Worm (Caenorhabditis elegans) whole organism, early embryonic: Measurements from ENCODE around the gene srh-180.

Experiments used
- B0310.2 ChIP-seq: sonication (generic microtip); optimal IDR thresholded peaks from 2 replicates; lab custom pipeline; 2016; ENCODE audit warnings: mild to moderate bottlenecking, missing genetic modification characterization, missing compliant biosample characterization
- F13C5.2 ChIP-seq: sonication (generic microtip); optimal IDR thresholded peaks from 2 replicates; lab custom pipeline; 2017; ENCODE audit warnings: mild to moderate bottlenecking, missing genetic modification characterization, inconsistent platforms, missing compliant biosample characterization
- aly-1 ChIP-seq: sonication (generic microtip); optimal IDR thresholded peaks from 2 replicates; lab custom pipeline; 2016; ENCODE audit warnings: missing genetic modification characterization, missing compliant biosample characterization
- ama-1 ChIP-seq: fragments of 150-350 bp; optimal IDR thresholded peaks from 2 replicates; lab custom pipeline; 2014
- ceh-13 ChIP-seq: fragments of 200-800 bp; sonication (Bioruptor generic); optimal IDR thresholded peaks from 2 replicates; lab custom pipeline; 2018; ENCODE audit warnings: mild to moderate bottlenecking, missing genetic modification characterization, missing compliant biosample characterization
- ceh-36 ChIP-seq: sonication (generic microtip); optimal IDR thresholded peaks from 2 replicates; lab custom pipeline; 2016; ENCODE audit warnings: missing genetic modification characterization, inconsistent platforms, missing compliant biosample characterization
- ets-7 ChIP-seq: sonication (generic microtip); optimal IDR thresholded peaks from 2 replicates; lab custom pipeline; 2016; ENCODE audit warnings: missing genotype, missing genetic modification characterization, missing compliant biosample characterization
- flt-1 ChIP-seq: fragments of 200-800 bp; sonication (Bioruptor generic); IDR thresholded peaks from 2 replicates; pipeline ENCODE4 v1.3.6; 2022; ENCODE audit warnings: missing genetic modification characterization, missing compliant biosample characterization
- hmbx-1 ChIP-seq: sonication (generic microtip); optimal IDR thresholded peaks from 2 replicates; lab custom pipeline; 2016; ENCODE audit warnings: mild to moderate bottlenecking, missing genetic modification characterization, missing compliant biosample characterization
- hmg-4 ChIP-seq: fragments of 200-800 bp; sonication (Bioruptor generic); optimal IDR thresholded peaks from 2 replicates; lab custom pipeline; 2018; ENCODE audit warnings: mild to moderate bottlenecking, missing genetic modification characterization, missing compliant biosample characterization
- hnd-1 ChIP-seq: sonication (generic microtip); optimal IDR thresholded peaks from 2 replicates; lab custom pipeline; 2016; ENCODE audit warnings: missing genetic modification characterization, missing compliant biosample characterization
- pes-1 ChIP-seq: fragments of 200-800 bp; sonication (Bioruptor generic); IDR thresholded peaks from 2 replicates; pipeline ENCODE4 v1.3.6; 2022; ENCODE audit warnings: missing genetic modification reagents, missing genetic modification characterization, missing compliant biosample characterization
- scrt-1 ChIP-seq: fragments of 200-800 bp; sonication (Bioruptor generic); IDR thresholded peaks from 2 replicates; pipeline ENCODE4 v1.3.6; 2022; ENCODE audit warnings: missing genetic modification characterization, missing compliant biosample characterization
- sea-1 ChIP-seq: fragments of 200-800 bp; sonication (Bioruptor generic); conservative IDR thresholded peaks from 2 replicates; pipeline ENCODE4 v1.3.6; 2022; ENCODE audit warnings: missing genetic modification characterization, missing compliant biosample characterization
- tbx-11 ChIP-seq: fragments of 200-800 bp; sonication (Bioruptor generic); IDR thresholded peaks from 2 replicates; pipeline ENCODE4 v1.3.6; 2022; ENCODE audit warnings: missing genetic modification characterization, missing compliant biosample characterization
- tbx-37 ChIP-seq: fragments of 200-800 bp; sonication (Bioruptor generic); conservative IDR thresholded peaks from 2 replicates; pipeline ENCODE4 v1.3.6; 2022; ENCODE audit warnings: missing genetic modification reagents, missing genetic modification characterization, missing compliant biosample characterization
- tra-4 ChIP-seq: sonication (generic microtip); optimal IDR thresholded peaks from 2 replicates; lab custom pipeline; 2017; ENCODE audit warnings: missing genetic modification characterization, missing compliant biosample characterization

The srh-180 gene

DNA sequence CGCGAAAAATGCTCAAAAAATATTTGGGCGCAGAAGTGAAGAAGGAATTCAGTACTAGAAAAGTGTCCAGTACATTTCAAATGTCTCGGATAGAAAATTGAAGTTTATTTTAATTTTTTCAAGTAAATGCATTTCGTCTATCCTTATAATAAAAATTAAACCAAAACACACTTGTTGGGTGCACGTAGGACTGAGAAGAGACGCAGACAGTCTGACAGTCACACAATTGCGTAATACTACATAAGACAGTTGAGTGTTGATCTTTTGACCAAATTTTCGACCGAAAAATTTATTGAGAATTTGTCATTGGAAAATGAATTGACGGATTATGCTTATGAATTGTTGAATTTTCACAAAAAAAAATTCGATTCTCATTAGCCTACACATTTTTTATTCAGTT lies 7.8 kb upstream of the srh-180 start, which contains the start of gene oac-7:
oac-7 (plus strand) TSS at position 283 of the 400 bp plus-strand sequence.
- no peak for TF ChIP-seq B0310.2 (tag; lab: Kevin White, UChicago)
- TF ChIP-seq hmg-4 (GFP tag; lab: Kevin White, UChicago), result no peak
- TF ChIP-seq ama-1, result no peak
- no peak for TF ChIP-seq tra-4
- no peak for TF ChIP-seq hnd-1 (tag; lab: Kevin White, UChicago)
- TF ChIP-seq ceh-13, result no peak
- no peak for TF ChIP-seq ets-7 (tag; lab: Kevin White, UChicago)

DNA sequence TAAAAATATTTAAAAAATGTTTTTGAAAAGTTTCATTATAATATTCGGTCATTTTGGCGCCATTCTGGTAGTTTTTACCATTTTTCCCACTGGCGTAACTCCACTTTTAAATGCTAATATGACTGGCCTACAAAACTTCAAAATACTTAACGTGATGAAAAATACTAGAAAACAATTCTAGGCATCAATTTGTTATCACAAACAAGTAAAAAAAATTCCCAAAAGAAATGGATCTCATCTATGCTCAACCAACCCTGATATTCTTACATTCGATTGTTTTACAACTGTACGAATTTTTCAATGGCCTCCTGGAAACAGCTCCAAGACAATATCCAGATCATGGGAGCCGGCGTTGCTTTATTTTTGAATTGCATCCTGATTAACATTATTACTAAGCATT lies 2.3 kb upstream of the srh-180 start, which contains the start of gene str-214:
str-214 (plus strand) TSS at position 301 of the 400 bp plus-strand sequence.
- TF ChIP-seq tbx-11 (GFP tag; lab: Robert Waterston, UW) (no peak), hmbx-1 (tag; lab: Kevin White, UChicago) (no peak), sea-1 (GFP tag; lab: Robert Waterston, UW) (no peak), aly-1 (tag; lab: Kevin White, UChicago) (no peak), hmg-4 (GFP tag; lab: Kevin White, UChicago) (no peak), ceh-13 (no peak), B0310.2 (tag; lab: Kevin White, UChicago) (no peak), scrt-1 (GFP tag; lab: Robert Waterston, UW) (no peak), ceh-36 (no peak), ama-1 (no peak), pes-1 (GFP tag; lab: Robert Waterston, UW) (no peak), F13C5.2 (tag; lab: Kevin White, UChicago) (no peak), ets-7 (tag; lab: Kevin White, UChicago) (no peak), tbx-37 (GFP tag; lab: Robert Waterston, UW) (no peak), flt-1 (GFP tag; lab: Robert Waterston, UW) (no peak)

DNA sequence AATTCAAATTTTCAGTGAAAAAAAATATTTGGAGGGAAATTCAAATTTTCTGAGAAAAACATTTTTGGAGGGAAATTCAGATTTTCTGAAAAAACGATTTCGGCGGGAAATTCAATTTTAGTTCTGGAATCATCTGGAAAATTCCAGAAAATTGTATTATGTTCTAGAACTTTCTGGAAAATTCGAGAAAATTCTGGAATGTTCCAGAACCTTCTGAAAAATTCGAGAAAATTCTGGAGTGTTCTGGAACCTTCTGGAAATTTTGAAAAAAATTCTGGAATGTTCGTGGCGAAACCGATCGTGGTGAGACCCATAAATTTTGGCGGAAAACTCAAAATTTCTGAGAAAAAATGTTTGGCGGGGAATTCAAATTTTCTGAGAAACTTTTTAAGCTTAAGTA lies 4.8 kb downstream of the srh-180 start:
- TF ChIP-seq flt-1 (GFP tag; lab: Robert Waterston, UW), result no peak
- TF ChIP-seq pes-1 (GFP tag; lab: Robert Waterston, UW), result no peak
- no peak for TF ChIP-seq tbx-37 (GFP tag; lab: Robert Waterston, UW)
- no peak for TF ChIP-seq F13C5.2 (tag; lab: Kevin White, UChicago)
- no peak for TF ChIP-seq hnd-1 (tag; lab: Kevin White, UChicago)
- TF ChIP-seq ceh-13, result no peak
- TF ChIP-seq hmg-4 (GFP tag; lab: Kevin White, UChicago), result no peak
- no peak for TF ChIP-seq hmbx-1 (tag; lab: Kevin White, UChicago)
- TF ChIP-seq scrt-1 (GFP tag; lab: Robert Waterston, UW), result no peak
- no peak for TF ChIP-seq ama-1
- no peak for TF ChIP-seq tra-4
- no peak for TF ChIP-seq ceh-36
- no peak for TF ChIP-seq tbx-11 (GFP tag; lab: Robert Waterston, UW)
- TF ChIP-seq sea-1 (GFP tag; lab: Robert Waterston, UW), result no peak
- no peak for TF ChIP-seq ets-7 (tag; lab: Kevin White, UChicago)
- TF ChIP-seq B0310.2 (tag; lab: Kevin White, UChicago), result no peak

DNA sequence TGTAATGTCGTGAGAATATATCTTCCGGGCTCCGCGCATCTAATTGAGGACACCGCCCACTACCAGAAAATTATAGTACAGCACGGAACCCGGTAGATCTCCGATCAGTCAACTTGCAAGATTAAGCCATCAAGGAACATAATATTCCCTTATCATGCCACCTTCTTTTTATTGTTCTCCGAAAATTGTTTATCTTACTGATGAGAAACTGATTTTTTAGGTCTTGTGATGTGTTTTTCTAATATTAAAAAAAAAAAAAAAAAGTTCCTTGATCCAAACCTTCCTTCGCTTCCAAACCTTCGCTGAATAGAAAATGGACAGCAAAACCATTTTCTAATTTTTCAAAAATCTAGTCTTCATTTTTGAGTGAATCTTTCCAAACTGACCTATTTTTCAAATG lies 11.5 kb downstream of the srh-180 start, which contains the start of gene F57G8.7:
F57G8.7 (plus strand) TSS at position 301 of the 400 bp plus-strand sequence.
- no peak for TF ChIP-seq tbx-37 (GFP tag; lab: Robert Waterston, UW)
- no peak for TF ChIP-seq ets-7 (tag; lab: Kevin White, UChicago)
- no peak for TF ChIP-seq ceh-13
- TF ChIP-seq flt-1 (GFP tag; lab: Robert Waterston, UW), result no peak
- TF ChIP-seq tbx-11 (GFP tag; lab: Robert Waterston, UW), result no peak
- no peak for TF ChIP-seq hmg-4 (GFP tag; lab: Kevin White, UChicago)
- no peak for TF ChIP-seq hnd-1 (tag; lab: Kevin White, UChicago)
- no peak for TF ChIP-seq hmbx-1 (tag; lab: Kevin White, UChicago)
- TF ChIP-seq B0310.2 (tag; lab: Kevin White, UChicago), result no peak
- TF ChIP-seq scrt-1 (GFP tag; lab: Robert Waterston, UW), result no peak
- no peak for TF ChIP-seq ceh-36
- no peak for TF ChIP-seq tra-4
- no peak for TF ChIP-seq sea-1 (GFP tag; lab: Robert Waterston, UW)

DNA sequence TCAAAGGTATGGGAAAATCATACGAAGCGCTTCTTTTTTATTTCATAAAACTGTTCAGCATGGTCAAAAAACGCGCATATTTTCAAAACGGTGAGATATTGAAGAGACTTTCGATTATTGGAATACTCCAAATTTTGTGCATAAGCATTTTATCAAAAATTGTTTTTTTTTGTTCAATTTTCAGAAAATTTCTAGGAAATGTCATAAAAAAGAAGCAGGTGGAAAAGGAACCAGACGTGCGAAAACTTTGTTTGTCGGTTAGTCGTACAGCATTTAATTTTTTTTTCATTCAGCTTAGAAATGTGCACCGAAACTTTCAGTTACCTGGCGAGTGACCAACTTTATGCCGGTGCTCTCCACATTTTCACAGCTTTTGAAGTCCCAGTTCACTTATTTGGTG lies 16.1 kb downstream of the srh-180 start, which contains the start of gene srh-167:
srh-167 (plus strand) TSS at position 301 of the 400 bp plus-strand sequence.
- TF ChIP-seq flt-1 (GFP tag; lab: Robert Waterston, UW) (no peak), ama-1 (no peak), hnd-1 (tag; lab: Kevin White, UChicago) (no peak), tbx-37 (GFP tag; lab: Robert Waterston, UW) (no peak), hmg-4 (GFP tag; lab: Kevin White, UChicago) (no peak), tra-4 (no peak), ceh-36 (no peak)

DNA sequence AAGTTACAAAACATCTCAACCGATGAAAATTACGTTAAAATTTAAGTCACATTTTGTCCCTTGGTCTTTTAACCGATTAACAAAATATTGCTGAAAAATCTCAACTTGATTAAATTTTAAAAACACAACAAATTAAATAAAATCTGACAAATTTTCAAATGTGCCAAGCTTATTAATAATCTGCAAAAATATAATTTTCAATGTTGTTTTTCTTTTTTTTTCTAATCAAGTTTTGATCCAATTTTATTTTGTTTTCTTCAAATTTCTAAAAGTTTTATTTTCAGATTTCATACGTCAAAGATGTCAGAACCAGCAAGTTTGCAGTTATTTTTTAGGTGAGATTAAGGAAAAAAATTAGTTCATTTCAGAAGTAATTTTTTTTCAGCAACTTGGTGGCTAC lies 19.0 kb downstream of the srh-180 start, which contains the start of gene srw-87:
srw-87 (plus strand) TSS at position 301 of the 400 bp plus-strand sequence.
- TF ChIP-seq sea-1 (GFP tag; lab: Robert Waterston, UW) (no peak), ceh-36 (no peak), pes-1 (GFP tag; lab: Robert Waterston, UW) (no peak), aly-1 (tag; lab: Kevin White, UChicago) (no peak), hmg-4 (GFP tag; lab: Kevin White, UChicago) (no peak), tbx-11 (GFP tag; lab: Robert Waterston, UW) (no peak), tra-4 (no peak), ceh-13 (no peak), ets-7 (tag; lab: Kevin White, UChicago) (no peak), B0310.2 (tag; lab: Kevin White, UChicago) (no peak), flt-1 (GFP tag; lab: Robert Waterston, UW) (no peak), F13C5.2 (tag; lab: Kevin White, UChicago) (no peak), scrt-1 (GFP tag; lab: Robert Waterston, UW) (no peak), ama-1 (no peak), tbx-37 (GFP tag; lab: Robert Waterston, UW) (no peak), hnd-1 (tag; lab: Kevin White, UChicago) (no peak), hmbx-1 (tag; lab: Kevin White, UChicago) (no peak)
